Fruit fly (Drosophila melanogaster): Measurements from ENCODE around the gene CG9215.

Gene CG9215

DNA sequence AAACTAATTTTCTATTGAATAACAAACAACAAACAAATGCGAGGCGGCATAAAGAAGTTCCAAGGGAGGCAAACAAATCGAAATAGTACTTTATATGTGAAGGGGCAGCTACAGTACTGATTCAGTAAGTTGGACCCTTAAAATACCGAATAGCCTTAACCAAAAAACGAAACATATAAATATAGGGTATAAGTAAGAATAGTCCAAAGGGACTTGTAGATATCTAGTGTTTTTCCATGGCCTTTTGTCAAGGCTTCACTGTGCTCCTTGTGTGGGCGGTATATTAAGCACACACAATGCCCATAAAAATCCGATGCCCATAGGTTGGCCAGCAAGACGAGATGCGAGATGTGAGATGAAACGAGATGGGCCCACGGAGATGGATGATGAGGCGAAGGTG lies 50.6 kb downstream of the CG9215 start (continued):
- TF ChIP-seq Kr (GFP tag; optimal IDR thresholded peaks at IDR 0.05), result no peak
- TF ChIP-seq CG14965 (GFP tag; optimal IDR thresholded peaks at IDR 0.05; ENCODE audit: borderline replicate concordance), result no peak
- TF ChIP-seq Gsc (GFP tag; IDR thresholded peaks at IDR 0.05), result no peak
- TF ChIP-seq CG10274 (GFP tag; optimal IDR thresholded peaks at IDR 0.05), result no peak
- no peak for TF ChIP-seq CG1233 (GFP tag; optimal IDR thresholded peaks at IDR 0.05)
- TF ChIP-seq MESR4 (GFP tag; optimal IDR thresholded peaks at IDR 0.05), result no peak
- TF ChIP-seq CG7963 (GFP tag; IDR thresholded peaks at IDR 0.05; ENCODE audit: partially characterized antibody), result no peak
- no peak for TF ChIP-seq Sox100B (GFP tag; optimal IDR thresholded peaks at IDR 0.05)
- no peak for TF ChIP-seq CG17912 (GFP tag; optimal IDR thresholded peaks at IDR 0.05)
- TF ChIP-seq Mrtf (GFP tag; IDR thresholded peaks at IDR 0.05), result 0 out of 3 replicates have a peak, but pooled peaks have one; percentile 60
- TF ChIP-seq Pdp1 (GFP tag; optimal IDR thresholded peaks at IDR 0.05), result peak; percentile 25 to 45
- no peak for TF ChIP-seq dati (GFP tag; IDR thresholded peaks at IDR 0.05)
- peak in 1 of 2 experiments; percentile 45 for TF ChIP-seq Hr51 (GFP tag; optimal IDR thresholded peaks at IDR 0.05)
- no peak for TF ChIP-seq pfk (GFP tag; optimal IDR thresholded peaks at IDR 0.05)
- TF ChIP-seq Dref (GFP tag; IDR thresholded peaks at IDR 0.05), result no peak
- TF ChIP-seq dan (GFP tag; IDR thresholded peaks at IDR 0.05), result no peak
- TF ChIP-seq esg (GFP tag; conservative IDR thresholded peaks at IDR 0.05), result 0 out of 2 replicates have a peak, but pooled peaks have one; percentile 6
- peak; percentile 60 for TF ChIP-seq Ada2b (GFP tag; IDR thresholded peaks at IDR 0.05)
- peak; percentile 5 for TF ChIP-seq tin (GFP tag; optimal IDR thresholded peaks at IDR 0.05)
- TF ChIP-seq Xbp1 (GFP tag; optimal IDR thresholded peaks at IDR 0.05), result peak; percentile 41
- no peak for TF ChIP-seq CG10147 (GFP tag; optimal IDR thresholded peaks at IDR 0.05)
- TF ChIP-seq CG3995 (GFP tag; optimal IDR thresholded peaks at IDR 0.05), result no peak
- peak; percentile 79 for TF ChIP-seq ci (GFP tag; IDR thresholded peaks at IDR 0.05)
- TF ChIP-seq Drgx (GFP tag; IDR thresholded peaks at IDR 0.05), result no peak
- peak; percentile 62; the same call in 1 of the 2 replicates for TF ChIP-seq CG9215 (GFP tag; IDR thresholded peaks at IDR 0.05)
- no peak for TF ChIP-seq nau (GFP tag; optimal IDR thresholded peaks at IDR 0.05)
- TF ChIP-seq Opbp (GFP tag; IDR thresholded peaks at IDR 0.05; ENCODE audit: partially characterized antibody), result no peak
- TF ChIP-seq ham (GFP tag; IDR thresholded peaks at IDR 0.05), result no peak
- TF ChIP-seq fd102C (GFP tag; optimal IDR thresholded peaks at IDR 0.05), result no peak
- TF ChIP-seq CG17186 (GFP tag; optimal IDR thresholded peaks at IDR 0.05), result no peak
- TF ChIP-seq exex (tag; optimal IDR thresholded peaks at IDR 0.05), result no peak
- peak; percentile 34 for TF ChIP-seq Fer3 (tag; optimal IDR thresholded peaks at IDR 0.05)
- no peak for TF ChIP-seq CG1647 (GFP tag; optimal IDR thresholded peaks at IDR 0.05)
- TF ChIP-seq CG11560 (tag; IDR thresholded peaks at IDR 0.05), result no peak
- peak; percentile 53; the same call in 1 of the 3 replicates for TF ChIP-seq zfh1 (GFP tag; IDR thresholded peaks at IDR 0.05)
- no peak for TF ChIP-seq pan (optimal IDR thresholded peaks at IDR 0.05)
- peak in 1 of 2 experiments; percentile 68 for TF ChIP-seq pan (GFP tag; optimal IDR thresholded peaks at IDR 0.05 in 1 of 2, IDR thresholded peaks at IDR 0.05 in 1 of 2)
- TF ChIP-seq sr (GFP tag; IDR thresholded peaks at IDR 0.05), result peak; percentile 48; the same call in 1 of the 3 replicates
- no peak for TF ChIP-seq Nf-YB (GFP tag; optimal IDR thresholded peaks at IDR 0.05)
- no peak for TF ChIP-seq CG4854 (GFP tag; optimal IDR thresholded peaks at IDR 0.05)
- TF ChIP-seq bigmax (GFP tag; optimal IDR thresholded peaks at IDR 0.05), result no peak
- TF ChIP-seq CkIIα-i1 (GFP tag; IDR thresholded peaks at IDR 0.05), result no peak
- no peak for TF ChIP-seq sc (optimal IDR thresholded peaks at IDR 0.05)
- no peak for TF ChIP-seq sc (GFP tag; optimal IDR thresholded peaks at IDR 0.05)
- peak; percentile 22; the same call in 1 of the 3 replicates for TF ChIP-seq CG7357 (GFP tag; IDR thresholded peaks at IDR 0.05)
- TF ChIP-seq chm (GFP tag; IDR thresholded peaks at IDR 0.05), result no peak
- no peak for TF ChIP-seq schlank (tag; optimal IDR thresholded peaks at IDR 0.05)
- no peak for TF ChIP-seq tup (GFP tag; optimal IDR thresholded peaks at IDR 0.05)
- no peak for TF ChIP-seq corto (GFP tag; optimal IDR thresholded peaks at IDR 0.05)
- peak; percentile 40; the same call in 2 of the 3 replicates for TF ChIP-seq Aef1 (GFP tag; IDR thresholded peaks at IDR 0.05)
- TF ChIP-seq fd3F (GFP tag; optimal IDR thresholded peaks at IDR 0.05), result peak; percentile 6

Data from whole organism, embryonic.